Worm (Caenorhabditis elegans): ENCODE data around the gene nhr-99.

DNA sequence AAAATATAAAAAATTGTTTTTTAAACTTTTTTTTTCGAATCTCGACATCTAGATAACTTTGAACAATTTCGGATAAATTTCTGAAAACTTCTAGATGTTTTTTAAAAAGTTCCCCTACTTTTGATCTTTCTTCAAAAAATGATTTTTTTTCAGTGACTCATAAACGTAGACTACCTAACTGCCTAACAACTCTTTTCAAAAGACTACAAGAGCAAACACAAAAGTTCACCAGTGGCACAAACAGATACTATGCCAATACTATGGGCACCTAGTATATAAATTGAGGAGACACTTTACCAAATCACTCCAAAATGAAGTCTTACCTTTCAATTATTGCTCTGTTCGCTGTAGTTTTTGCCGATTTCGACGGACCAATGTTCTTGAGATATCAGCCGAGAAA, 29.1 kb downstream of the nhr-99 start, which contains the start of gene srlf-35:
- TF ChIP-seq ztf-11 (tag; optimal IDR thresholded peaks at IDR 0.05) (no peak), mdl-1 (tag; optimal IDR thresholded peaks at IDR 0.05) (no peak), dmd-4 (tag; optimal IDR thresholded peaks at IDR 0.05) (no peak), sma-9 (GFP tag; optimal IDR thresholded peaks at IDR 0.05) (no peak), sma-9 (tag; optimal IDR thresholded peaks at IDR 0.05) (no peak), egl-27 (tag; optimal IDR thresholded peaks at IDR 0.05) (no peak), ceh-82 (tag; optimal IDR thresholded peaks at IDR 0.05) (no peak), nhr-237 (tag; optimal IDR thresholded peaks at IDR 0.05) (no peak), elt-1 (tag; optimal IDR thresholded peaks at IDR 0.05) (no peak), Y55F3AM.14 (GFP tag; optimal IDR thresholded peaks at IDR 0.05) (no peak), nhr-6 (tag; optimal IDR thresholded peaks at IDR 0.05) (no peak)

All from whole organism, L2 larva.